Worm (Caenorhabditis elegans) whole organism, dauer: ENCODE data around the gene C34B4.4.

ENCODE experiments used
- unc-62 ChIP-seq: sonication (generic microtip); optimal IDR thresholded peaks from 2 replicates; lab custom pipeline; 2017; ENCODE audit warnings: missing biosample characterization, missing genetic modification reagents, missing genetic modification characterization

C34B4.4 gene

DNA sequence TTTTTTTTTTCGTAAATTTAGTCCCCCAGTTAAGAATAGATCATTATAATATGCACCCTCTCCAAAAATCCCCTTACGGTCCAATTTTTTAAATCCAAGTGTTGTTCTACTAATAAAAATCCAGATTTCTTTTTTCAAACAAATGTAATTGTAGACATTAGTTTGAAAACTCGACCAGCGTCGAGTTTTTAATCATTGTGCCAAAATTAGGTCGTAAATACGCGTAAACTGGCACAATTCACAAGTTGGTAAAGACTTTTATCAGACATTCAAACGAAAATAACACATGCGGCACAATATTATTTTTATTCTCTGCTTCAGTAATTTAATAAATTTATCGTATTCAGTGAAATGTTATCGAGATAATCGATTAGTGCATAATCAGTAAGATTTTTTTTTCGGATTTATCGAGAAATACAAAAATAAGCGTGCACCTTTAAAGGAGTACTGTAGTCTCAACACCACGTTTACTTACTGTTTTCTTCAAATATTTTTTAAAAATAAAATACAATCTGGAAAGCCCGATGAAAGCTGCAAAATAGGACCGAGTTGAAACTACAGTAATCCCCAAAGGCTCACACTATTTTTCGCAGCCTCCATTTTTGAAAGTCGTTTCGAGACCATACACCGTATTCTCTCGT lies at the start of gene C34B4.4:
TSS of gene C34B4.4 (plus strand) at position 276 of the 641 bp plus-strand sequence.
- no peak for TF ChIP-seq unc-62 (GFP tag; lab: Kevin White, UChicago)

DNA sequence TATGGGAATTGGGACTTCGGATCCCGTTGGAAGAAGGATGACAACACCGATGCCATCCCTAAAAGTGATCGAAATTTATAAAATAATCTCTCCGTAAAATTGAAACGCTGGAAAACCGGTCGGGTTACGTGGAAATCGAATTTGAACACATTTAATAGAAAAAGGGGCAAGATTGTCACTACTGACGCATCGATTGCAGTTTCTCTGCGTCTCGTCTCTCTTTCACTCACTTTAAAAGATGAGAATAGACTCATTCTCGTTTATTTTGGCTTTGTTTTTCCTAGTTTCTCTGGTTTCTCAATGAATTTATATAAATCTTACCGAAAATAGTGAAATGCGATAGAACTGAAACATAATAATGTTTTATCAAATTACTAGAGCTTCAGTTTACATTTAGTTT lies 48.5 kb upstream of the C34B4.4 start, which contains the start of gene scyl-1:
TSS of gene scyl-1 (minus strand) at position 56 of the 400 bp plus-strand sequence.
- no peak for TF ChIP-seq unc-62 (GFP tag; lab: Kevin White, UChicago)

DNA sequence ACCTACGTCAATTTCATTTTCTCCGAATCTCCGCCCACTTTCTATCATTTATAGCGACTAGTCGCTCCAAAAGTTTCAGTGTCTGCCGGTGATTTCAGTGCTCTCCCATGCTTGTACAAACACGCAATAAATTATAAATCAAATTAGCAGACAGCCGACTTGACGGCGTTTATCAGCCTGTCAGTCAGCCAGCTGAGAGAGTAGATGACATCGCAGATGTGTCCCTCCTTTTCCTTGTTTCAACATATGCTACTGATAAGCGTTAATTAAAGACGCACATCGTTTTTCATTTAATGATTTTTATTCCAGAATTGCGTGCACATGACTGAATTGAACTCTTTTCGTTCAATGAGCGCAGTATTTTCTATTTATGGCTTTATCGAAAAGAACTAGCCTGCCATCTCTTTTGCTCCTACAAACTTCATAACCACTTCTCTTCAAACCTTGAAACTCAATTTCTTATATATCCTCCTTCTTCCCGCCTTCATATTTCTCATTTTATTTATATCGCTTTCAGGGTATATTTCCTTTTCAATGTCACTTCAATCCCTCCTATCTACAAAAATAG lies 46.9 kb upstream of the C34B4.4 start, which contains the start of gene lap-2:
TSS of gene lap-2 (plus strand) at position 518 of the 568 bp plus-strand sequence.
- no peak for TF ChIP-seq unc-62 (GFP tag; lab: Kevin White, UChicago)

DNA sequence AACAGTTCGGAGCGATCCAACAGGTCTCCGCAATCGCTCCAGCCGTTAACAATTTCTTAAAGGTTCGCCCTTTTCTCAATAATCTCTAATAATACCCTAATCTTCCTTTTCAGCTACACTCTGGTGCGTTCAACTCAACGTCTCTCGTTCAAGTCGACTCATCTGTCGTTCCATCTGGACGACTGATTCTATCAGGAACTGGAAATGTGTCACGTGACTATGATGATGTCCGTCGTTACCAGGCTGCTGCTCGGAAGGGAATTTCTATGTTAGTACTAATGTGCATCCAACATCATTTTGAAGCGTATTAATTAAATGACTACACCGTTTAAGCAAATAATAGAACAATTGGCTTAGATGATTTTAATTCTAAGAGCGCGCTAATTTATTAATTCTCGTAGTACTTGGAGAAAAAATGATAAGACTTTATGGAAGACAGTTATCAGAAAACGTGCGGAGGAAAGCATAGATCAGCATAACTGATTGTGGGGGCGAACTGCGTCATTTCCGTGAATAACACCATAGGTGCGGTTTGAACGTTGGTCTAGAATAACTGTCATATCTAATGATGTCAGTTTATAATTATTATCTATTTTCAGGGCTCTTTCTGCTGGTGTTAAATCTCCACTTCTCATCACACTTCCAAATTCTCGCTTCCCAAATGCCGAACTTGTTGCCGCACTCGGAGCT lies 46.2 kb upstream of the C34B4.4 start:
- TF ChIP-seq unc-62 (GFP tag; lab: Kevin White, UChicago): no peak

DNA sequence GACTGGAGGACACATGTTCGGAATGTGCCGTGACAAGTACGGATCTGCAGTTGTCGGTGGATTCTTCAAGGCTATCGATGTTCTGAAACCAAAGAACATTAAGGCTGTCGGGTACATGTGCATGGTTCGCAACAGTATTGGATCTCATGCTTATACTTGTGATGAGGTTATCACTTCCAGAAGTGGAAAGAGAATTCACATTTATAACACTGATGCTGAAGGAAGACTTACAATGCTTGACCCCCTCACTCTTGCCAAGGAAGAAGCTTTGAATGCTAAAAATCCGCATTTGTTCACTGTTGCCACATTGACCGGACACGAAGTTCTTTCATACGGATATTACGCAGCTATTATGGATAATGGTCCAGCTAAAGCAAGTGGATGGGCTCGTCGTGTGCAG lies 45.2 kb upstream of the C34B4.4 start:
- TF ChIP-seq unc-62 (GFP tag; lab: Kevin White, UChicago): no peak

DNA sequence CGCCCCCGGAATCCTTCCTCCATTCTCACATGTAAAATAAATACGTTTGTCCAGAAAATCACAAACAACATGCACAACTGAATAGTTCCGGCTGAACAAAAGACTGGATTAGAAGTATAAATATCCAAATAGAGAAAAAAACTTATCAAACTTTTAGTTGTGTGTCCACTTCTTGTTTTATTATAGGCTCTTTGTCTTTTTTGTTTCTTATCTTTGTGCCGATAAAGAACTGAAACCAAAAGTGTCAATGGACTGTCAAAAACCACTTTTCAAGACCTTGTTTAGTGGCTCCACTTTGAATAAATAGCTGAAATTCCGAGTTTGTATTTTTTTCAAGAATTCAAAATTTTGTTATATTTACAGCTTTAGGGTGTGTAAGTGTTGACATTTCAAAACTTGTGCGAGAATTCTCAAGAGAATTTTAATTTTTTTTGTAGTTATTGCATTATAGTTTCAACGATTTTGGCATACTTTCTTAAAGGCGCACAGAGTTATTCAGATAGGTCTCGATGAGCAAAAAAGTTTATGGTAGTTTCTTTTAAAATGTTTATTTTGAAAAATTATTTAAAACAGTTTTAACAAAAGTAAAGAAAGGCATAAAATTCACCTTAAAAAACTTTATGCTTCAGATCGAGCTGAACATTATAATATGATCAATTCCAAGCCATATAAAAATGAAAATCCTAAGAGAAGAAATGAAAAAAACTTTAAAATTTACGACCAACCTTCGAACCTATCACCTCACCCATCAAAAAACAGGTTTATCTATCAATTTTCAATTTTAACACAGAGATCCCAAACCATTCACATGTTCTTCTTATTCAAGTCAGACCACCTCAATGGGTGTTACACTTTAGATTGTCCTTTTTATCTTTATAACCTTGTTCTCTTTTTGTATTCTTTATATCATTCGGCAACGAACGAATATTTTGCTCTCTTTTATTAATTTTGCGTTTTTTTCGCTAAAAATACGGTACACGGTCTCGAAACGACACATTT lies 43.8 kb upstream of the C34B4.4 start:
- no peak for TF ChIP-seq unc-62 (GFP tag; lab: Kevin White, UChicago)

DNA sequence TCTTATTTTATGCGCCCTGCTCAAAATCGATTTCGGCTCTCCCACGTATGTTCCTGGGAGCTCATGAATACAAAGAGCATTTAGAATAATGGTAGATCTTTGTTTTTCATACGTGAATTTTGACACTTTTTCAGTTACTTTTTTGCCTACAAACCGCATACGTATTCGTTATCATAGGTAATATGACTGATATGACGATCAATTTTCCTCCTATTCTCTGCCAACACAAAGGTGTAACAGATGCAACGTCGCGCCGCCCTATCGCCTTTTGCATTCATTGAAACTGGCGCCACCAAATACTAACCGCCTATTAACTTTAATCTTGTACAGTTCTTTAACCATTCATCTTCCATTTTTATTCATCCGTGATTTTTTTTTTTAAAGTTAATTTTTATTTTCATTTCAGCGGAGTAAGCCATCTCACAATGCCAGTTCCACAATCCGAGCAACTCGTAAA lies 42.6 kb upstream of the C34B4.4 start, which contains the start of gene W07G4.5:
TSS of gene W07G4.5 (plus strand) at position 407 of the 457 bp plus-strand sequence.
- TF ChIP-seq unc-62 (GFP tag; lab: Kevin White, UChicago): no peak

DNA sequence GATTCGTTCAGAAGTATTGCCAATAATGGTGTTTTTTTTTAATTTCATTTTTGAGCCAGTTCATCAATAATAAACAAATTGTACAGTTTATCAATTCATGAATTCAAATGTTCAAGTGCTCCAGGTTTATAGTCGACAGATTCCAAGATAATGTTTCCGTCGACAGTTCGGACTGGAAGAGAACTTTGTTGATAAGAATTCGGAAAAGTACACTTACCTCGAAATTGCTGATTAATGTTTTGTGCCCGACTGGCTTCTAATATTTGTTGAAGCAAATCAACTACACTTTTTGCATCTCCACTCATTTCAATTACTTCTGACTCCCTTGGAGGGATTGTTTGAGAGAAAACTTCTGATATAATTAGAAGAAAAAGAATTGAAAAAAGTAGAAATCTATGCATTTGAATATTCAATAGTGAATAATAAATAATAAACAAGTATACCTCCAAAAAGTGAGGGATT lies 41.0 kb upstream of the C34B4.4 start, which contains the start of gene W07G4.8:
TSS of gene W07G4.8 (minus strand) at position 412 of the 462 bp plus-strand sequence.
- TF ChIP-seq unc-62 (GFP tag; lab: Kevin White, UChicago): no peak

DNA sequence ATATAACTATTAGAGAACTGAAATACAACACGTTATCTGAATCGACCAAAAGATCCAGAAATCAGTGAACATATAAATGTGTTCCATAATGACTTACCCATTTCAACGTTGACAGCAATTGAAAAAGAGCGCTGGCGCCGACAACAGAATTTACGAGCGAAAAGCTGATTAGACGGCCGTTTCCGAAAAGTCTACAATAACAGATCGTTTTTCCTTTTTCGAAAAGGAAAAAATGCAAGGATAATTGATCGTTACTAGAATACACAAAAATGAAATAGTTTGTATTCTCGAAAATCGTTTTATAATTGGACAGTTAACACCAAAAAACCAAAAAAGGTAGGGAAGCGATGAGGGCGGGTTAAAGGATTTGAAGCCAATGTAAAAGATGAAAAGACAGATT lies 36.6 kb upstream of the C34B4.4 start, which contains the start of gene srr-1:
TSS of gene srr-1 (minus strand) at position 101 of the 400 bp plus-strand sequence.
- no peak for TF ChIP-seq unc-62 (GFP tag; lab: Kevin White, UChicago)

DNA sequence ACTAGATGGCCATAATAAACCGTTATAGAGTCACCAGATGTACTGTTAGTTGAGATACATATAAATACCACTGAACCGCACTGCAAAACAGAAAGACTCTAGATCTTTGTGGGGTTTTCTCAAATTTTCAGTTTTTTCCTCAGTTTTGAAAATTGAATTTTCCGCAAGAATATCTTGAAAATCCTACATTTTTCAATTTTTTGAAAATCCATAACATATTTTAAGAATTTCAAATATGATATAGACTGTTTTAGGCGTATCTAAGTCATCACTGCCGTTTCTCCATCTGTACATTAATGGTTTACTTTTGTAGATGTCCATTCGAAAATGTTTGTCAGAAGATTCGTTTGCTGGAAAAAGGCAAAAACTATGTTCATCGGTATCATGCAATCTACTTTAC lies 28.4 kb upstream of the C34B4.4 start, which contains the start of gene F42E8.1:
TSS of gene F42E8.1 (plus strand) at position 301 of the 400 bp plus-strand sequence.
- no peak for TF ChIP-seq unc-62 (GFP tag; lab: Kevin White, UChicago)

DNA sequence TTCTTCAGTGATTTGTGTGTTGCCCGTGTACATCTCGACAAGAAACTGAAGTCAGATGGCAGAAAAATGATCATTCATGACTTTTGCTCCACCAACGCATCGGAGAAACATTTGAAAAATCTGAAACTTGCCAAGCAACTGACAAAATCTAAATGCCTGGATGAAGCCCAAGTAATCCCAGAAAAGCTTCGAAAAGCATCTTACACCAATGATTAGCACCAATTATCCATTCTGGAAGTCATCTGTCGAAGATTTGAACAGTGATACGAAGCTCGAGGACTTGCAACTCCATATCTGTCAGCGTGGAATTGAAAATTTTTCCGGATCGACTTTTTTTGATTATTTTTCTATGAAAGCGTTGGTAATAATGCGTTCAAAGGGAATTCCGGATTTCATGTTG lies 26.8 kb upstream of the C34B4.4 start:
- no peak for TF ChIP-seq unc-62 (GFP tag; lab: Kevin White, UChicago)

DNA sequence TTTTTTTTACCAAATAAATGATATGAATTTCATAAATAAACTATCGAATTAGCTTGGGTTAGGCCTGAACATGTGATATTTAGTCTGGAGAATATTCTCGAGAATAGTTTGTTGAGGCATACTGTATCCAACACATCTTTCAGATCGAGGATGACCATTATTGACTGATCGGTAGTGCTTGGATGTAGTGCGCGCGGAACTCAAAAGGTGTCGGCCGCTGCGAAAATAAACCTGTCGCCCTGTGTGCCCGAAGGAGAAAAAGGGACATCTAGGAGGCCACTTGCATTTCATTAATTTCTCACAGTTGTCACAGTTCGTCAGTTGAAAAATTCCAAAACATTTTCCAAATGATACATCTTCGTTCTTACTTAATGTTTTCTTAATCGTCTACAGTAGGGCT lies 26.0 kb upstream of the C34B4.4 start:
- TF ChIP-seq unc-62 (GFP tag; lab: Kevin White, UChicago): no peak

DNA sequence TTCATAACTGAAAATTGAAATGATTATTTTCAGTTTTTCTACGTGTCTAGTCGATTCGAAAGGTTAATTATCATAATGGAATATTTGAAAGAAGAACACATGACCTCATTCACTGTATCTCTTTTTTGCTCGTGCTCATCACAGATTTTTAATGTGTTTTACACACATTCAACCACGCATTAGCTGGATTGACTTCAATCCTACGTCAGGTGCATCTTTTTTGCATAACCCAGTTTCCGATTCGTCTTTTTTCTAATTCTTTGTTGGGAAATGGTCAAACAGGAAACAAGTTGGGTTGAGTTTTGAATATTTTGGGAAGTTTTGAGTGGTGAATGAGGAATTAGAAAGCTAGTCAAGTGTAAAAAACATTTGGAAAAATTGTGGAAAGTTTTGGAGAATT lies 19.9 kb upstream of the C34B4.4 start:
- TF ChIP-seq unc-62 (GFP tag; lab: Kevin White, UChicago): no peak

DNA sequence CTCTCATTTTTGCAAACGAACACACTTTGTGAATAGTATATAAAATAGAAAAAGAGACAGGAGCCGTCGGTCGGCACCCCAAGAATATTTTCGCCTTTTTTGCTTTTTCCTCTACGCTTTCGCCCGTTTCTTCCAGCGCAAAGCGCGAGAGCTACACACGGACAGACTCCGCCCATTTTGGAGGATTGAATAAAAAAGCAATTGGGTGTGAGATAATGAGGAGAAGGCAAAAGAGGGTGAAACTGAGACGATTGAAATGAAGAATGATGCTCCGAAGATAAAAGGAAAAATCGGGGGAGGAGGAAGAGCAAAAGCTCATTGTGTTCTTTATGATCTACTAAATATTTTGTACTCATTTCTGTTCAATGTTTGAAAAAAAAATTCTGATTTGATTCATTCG lies 19.2 kb upstream of the C34B4.4 start, which contains the start of gene C34B4.3:
TSS of gene C34B4.3 (minus strand) at position 101 of the 400 bp plus-strand sequence.
- no peak for TF ChIP-seq unc-62 (GFP tag; lab: Kevin White, UChicago)
